Fruit fly (Drosophila melanogaster) whole organism, embryonic: ENCODE results near the gene CG14036.

Experiments used
- Atf-2 ChIP-seq: fragments of 200-800 bp; sonication (Bioruptor generic); optimal IDR thresholded peaks from 2 replicates; lab custom pipeline; 2016; ENCODE audit warnings: missing biosample characterization, missing genetic modification characterization
- Atf6 ChIP-seq: fragments of 200-800 bp; sonication (Bioruptor generic); IDR thresholded peaks from 2 replicates; pipeline ENCODE4 v1.3.6; 2022; ENCODE audit warnings: missing biosample characterization, missing genetic modification characterization
- Bdp1 ChIP-seq: fragments of 200-800 bp; sonication (Bioruptor generic); optimal IDR thresholded peaks from 3 replicates; lab custom pipeline; 2016; ENCODE audit warnings: missing biosample characterization, missing genetic modification characterization
- CG11696 ChIP-seq: fragments of 200-800 bp; sonication (Bioruptor generic); IDR thresholded peaks from 2 replicates; pipeline ENCODE4 v1.3.6; 2022; ENCODE audit warnings: missing biosample characterization, missing genetic modification characterization
- CG12219 ChIP-seq: fragments of 200-800 bp; sonication (Bioruptor generic); optimal IDR thresholded peaks from 3 replicates; lab custom pipeline; 2018; ENCODE audit warnings: missing biosample characterization, mild to moderate bottlenecking, missing genetic modification characterization
- CG1647 ChIP-seq: fragments of 200-800 bp; sonication (Bioruptor generic); optimal IDR thresholded peaks from 3 replicates; lab custom pipeline; 2016; ENCODE audit warnings: missing biosample characterization, missing genetic modification characterization
- CG17385 ChIP-seq: fragments of 200-800 bp; sonication (Bioruptor generic); optimal IDR thresholded peaks from 3 replicates; lab custom pipeline; 2018; ENCODE audit warnings: missing biosample characterization, mild to moderate bottlenecking, missing genetic modification characterization
- CG17612 ChIP-seq: fragments of 200-800 bp; sonication (Bioruptor generic); IDR thresholded peaks from 2 replicates; pipeline ENCODE4 v1.3.6; 2022; ENCODE audit warnings: missing biosample characterization, missing genetic modification characterization
- CG18262 ChIP-seq: fragments of 200-800 bp; optimal IDR thresholded peaks from 3 replicates; lab custom pipeline; 2019; ENCODE audit warnings: missing biosample characterization, mild to moderate bottlenecking, missing genetic modification characterization, moderate library complexity
- CG1832 ChIP-seq: fragments of 200-800 bp; sonication (Bioruptor generic); optimal IDR thresholded peaks from 2 replicates; lab custom pipeline; 2017; ENCODE audit warnings: missing biosample characterization, mild to moderate bottlenecking, missing genetic modification characterization, inconsistent platforms
- CG18599 ChIP-seq: fragments of 200-800 bp; sonication (Bioruptor generic); optimal IDR thresholded peaks from 3 replicates; lab custom pipeline; 2017; ENCODE audit warnings: missing biosample characterization, missing genetic modification characterization, mild to moderate bottlenecking, moderate library complexity, missing genetic modification reagents
- CG2678 ChIP-seq: fragments of 200-800 bp; sonication (Bioruptor generic); optimal IDR thresholded peaks from 3 replicates; lab custom pipeline; 2019; ENCODE audit warnings: missing biosample characterization, mild to moderate bottlenecking, missing genetic modification characterization, moderate library complexity
- CG2712 ChIP-seq: fragments of 200-800 bp; optimal IDR thresholded peaks from 3 replicates; lab custom pipeline; 2019; ENCODE audit warnings: missing biosample characterization, mild to moderate bottlenecking, missing genetic modification characterization, moderate library complexity
- CG3065 ChIP-seq: fragments of 200-800 bp; sonication (Bioruptor generic); optimal IDR thresholded peaks from 2 replicates; lab custom pipeline; 2016; ENCODE audit warnings: missing biosample characterization, missing genetic modification characterization
- CG34422 ChIP-seq: fragments of 200-800 bp; sonication (Bioruptor generic); IDR thresholded peaks from 3 replicates; pipeline ENCODE4 v1.3.6; 2022; ENCODE audit warnings: missing biosample characterization, missing genetic modification characterization
- CG3838 ChIP-seq: fragments of 200-800 bp; sonication (Bioruptor generic); optimal IDR thresholded peaks from 3 replicates; lab custom pipeline; 2016; ENCODE audit warnings: missing biosample characterization, missing genetic modification characterization
- CG4707 ChIP-seq: fragments of 200-800 bp; sonication (Bioruptor generic); optimal IDR thresholded peaks from 2 replicates; lab custom pipeline; 2018; ENCODE audit warnings: missing biosample characterization, mild to moderate bottlenecking, missing genetic modification characterization, moderate library complexity
- CG8944 ChIP-seq: fragments of 200-800 bp; sonication (Bioruptor generic); optimal IDR thresholded peaks from 3 replicates; lab custom pipeline; 2016; ENCODE audit warnings: missing biosample characterization, missing genetic modification characterization
- CG9437 ChIP-seq: fragments of 200-800 bp; sonication (Bioruptor generic); optimal IDR thresholded peaks from 2 replicates; lab custom pipeline; 2018; ENCODE audit warnings: missing biosample characterization, mild to moderate bottlenecking, missing genetic modification characterization
- Doc3 ChIP-seq: fragments of 200-800 bp; sonication (Bioruptor generic); IDR thresholded peaks from 3 replicates; pipeline ENCODE4 v1.3.6; 2022; ENCODE audit warnings: missing biosample characterization, missing genetic modification characterization; ENCODE audit not compliant: partially characterized antibody
- Dref ChIP-seq: fragments of 200-800 bp; sonication (Bioruptor generic); IDR thresholded peaks from 2 replicates; pipeline ENCODE4 v1.3.6; 2022; ENCODE audit warnings: missing biosample characterization, missing genetic modification characterization
- E2f2 ChIP-seq: fragments of 200-800 bp; sonication (Bioruptor generic); IDR thresholded peaks from 2 replicates; pipeline ENCODE4 v1.3.6; 2022; ENCODE audit warnings: missing biosample characterization, missing genetic modification characterization
- Hr51 ChIP-seq, 2 experiments: fragments of 200-800 bp; sonication (Bioruptor generic); optimal IDR thresholded peaks; 2 replicates in 1 of 2; 3 replicates in 1 of 2; lab custom pipeline; 2016 to 2018; ENCODE audit warnings: missing biosample characterization in 2 of 2, missing genetic modification characterization in 2 of 2, mild to moderate bottlenecking in 1 of 2, moderate library complexity in 1 of 2
- Mes4 ChIP-seq: fragments of 200-800 bp; sonication (Bioruptor generic); optimal IDR thresholded peaks from 2 replicates; lab custom pipeline; 2016; ENCODE audit warnings: missing biosample characterization, missing genetic modification characterization
- NC2α ChIP-seq: fragments of 200-800 bp; sonication (Bioruptor generic); optimal IDR thresholded peaks from 2 replicates; lab custom pipeline; 2016; ENCODE audit warnings: missing biosample characterization, missing genetic modification characterization
- Nf-YC ChIP-seq: fragments of 200-800 bp; optimal IDR thresholded peaks from 3 replicates; lab custom pipeline; 2019; ENCODE audit warnings: missing biosample characterization, mild to moderate bottlenecking, missing genetic modification characterization, moderate library complexity
- Ptx1 ChIP-seq: fragments of 200-800 bp; sonication (Bioruptor generic); IDR thresholded peaks from 2 replicates; pipeline ENCODE4 v1.3.6; 2022; ENCODE audit warnings: missing biosample characterization, missing genetic modification characterization
- Scr ChIP-seq: fragments of 200-800 bp; sonication (Bioruptor generic); IDR thresholded peaks from 2 replicates; pipeline ENCODE4 v1.3.6; 2022; ENCODE audit warnings: missing biosample characterization, missing genetic modification characterization; ENCODE audit not compliant: partially characterized antibody
- Six4 ChIP-seq: fragments of 200-800 bp; sonication (Bioruptor generic); optimal IDR thresholded peaks from 2 replicates; lab custom pipeline; 2016; ENCODE audit warnings: missing biosample characterization, missing genetic modification characterization
- Sox100B ChIP-seq: fragments of 200-800 bp; sonication (Bioruptor generic); optimal IDR thresholded peaks from 3 replicates; lab custom pipeline; 2018; ENCODE audit warnings: missing biosample characterization, mild to moderate bottlenecking, missing genetic modification characterization
- Xrp1 ChIP-seq: fragments of 200-800 bp; sonication (Bioruptor generic); IDR thresholded peaks from 2 replicates; pipeline ENCODE4 v1.3.6; 2022; ENCODE audit warnings: missing biosample characterization, missing genetic modification characterization
- cg ChIP-seq: fragments of 200-800 bp; sonication (Bioruptor generic); optimal IDR thresholded peaks from 3 replicates; lab custom pipeline; 2019; ENCODE audit warnings: missing biosample characterization, mild to moderate bottlenecking, missing genetic modification characterization, moderate library complexity
- ci ChIP-seq: fragments of 200-800 bp; sonication (Bioruptor generic); IDR thresholded peaks from 3 replicates; pipeline ENCODE4 v1.3.6; 2022; ENCODE audit warnings: missing biosample characterization, missing genetic modification characterization
- cwo ChIP-seq: fragments of 200-800 bp; sonication (Bioruptor generic); optimal IDR thresholded peaks from 3 replicates; lab custom pipeline; 2017; ENCODE audit warnings: missing biosample characterization, missing genetic modification characterization, mild to moderate bottlenecking, moderate library complexity, missing genetic modification reagents
- emc ChIP-seq: fragments of 200-800 bp; sonication (Bioruptor generic); optimal IDR thresholded peaks from 2 replicates; lab custom pipeline; 2016; ENCODE audit warnings: missing biosample characterization, missing genetic modification characterization
- ftz-f1 ChIP-seq: fragments of 200-800 bp; sonication (Bioruptor generic); optimal IDR thresholded peaks from 2 replicates; lab custom pipeline; 2016; ENCODE audit warnings: missing biosample characterization, missing genetic modification characterization
- gcm ChIP-seq: fragments of 200-800 bp; sonication (Bioruptor generic); optimal IDR thresholded peaks from 2 replicates; lab custom pipeline; 2019; ENCODE audit warnings: missing biosample characterization, mild to moderate bottlenecking, missing genetic modification characterization, moderate library complexity
- gem ChIP-seq: fragments of 200-800 bp; sonication (Bioruptor generic); optimal IDR thresholded peaks from 2 replicates; lab custom pipeline; 2019; ENCODE audit warnings: missing biosample characterization, mild to moderate bottlenecking, missing genetic modification characterization, moderate library complexity
- insv ChIP-seq, 2 experiments: fragments of 200-800 bp; sonication (Bioruptor generic); optimal IDR thresholded peaks; 3 replicates each; lab custom pipeline; 2016 to 2018; ENCODE audit warnings: missing biosample characterization in 2 of 2, missing genetic modification characterization in 2 of 2
- jing ChIP-seq: fragments of 200-800 bp; sonication (Bioruptor generic); optimal IDR thresholded peaks from 2 replicates; lab custom pipeline; 2018; ENCODE audit warnings: missing biosample characterization, mild to moderate bottlenecking, missing genetic modification characterization
- jumu ChIP-seq: fragments of 200-800 bp; sonication (Bioruptor generic); optimal IDR thresholded peaks from 3 replicates; lab custom pipeline; 2016; ENCODE audit warnings: missing biosample characterization, missing genetic modification characterization
- kah ChIP-seq: fragments of 200-800 bp; sonication (Bioruptor generic); optimal IDR thresholded peaks from 2 replicates; lab custom pipeline; 2018; ENCODE audit warnings: missing biosample characterization, mild to moderate bottlenecking, missing genetic modification characterization
- row ChIP-seq: fragments of 200-800 bp; sonication (Bioruptor generic); IDR thresholded peaks from 3 replicates; pipeline ENCODE4 v1.3.6; 2022; ENCODE audit warnings: missing biosample characterization, missing genetic modification characterization
- tap ChIP-seq: fragments of 200-800 bp; optimal IDR thresholded peaks from 3 replicates; lab custom pipeline; 2019; ENCODE audit warnings: missing biosample characterization, mild to moderate bottlenecking, missing genetic modification characterization, moderate library complexity
- ttk ChIP-seq: fragments of 200-800 bp; sonication (Bioruptor generic); IDR thresholded peaks from 2 replicates; pipeline ENCODE4 v2.1.2; 2022; ENCODE audit warnings: missing biosample characterization, missing genetic modification characterization
- usp ChIP-seq: fragments of >200 bp; optimal IDR thresholded peaks from 2 replicates; lab custom pipeline; 2017; ENCODE audit warnings: missing biosample characterization, missing genetic modification characterization

Gene CG14036

dm6 chr2L:5027321-5028069 is 27.3 kb downstream of the CG14036 start (continued):
- no peak for TF ChIP-seq usp (GFP tag; lab: Kevin White, UChicago)
- TF ChIP-seq Nf-YC (tag; lab: Kevin White, UChicago) = peak; percentile 51
- TF ChIP-seq cg = peak; percentile 46
- TF ChIP-seq cwo (GFP tag; lab: Kevin White, UChicago) = no peak
- TF ChIP-seq CG4707 (GFP tag; lab: Kevin White, UChicago) = no peak
- no peak for TF ChIP-seq ci (GFP tag; lab: Robert Waterston, UW)
- no peak for TF ChIP-seq jing (GFP tag; lab: Kevin White, UChicago)
- no peak for TF ChIP-seq kah
- TF ChIP-seq Six4 (GFP tag; lab: Kevin White, UChicago) = no peak
- peak; percentile 8 for TF ChIP-seq CG18599 (GFP tag; lab: Kevin White, UChicago)
- TF ChIP-seq gcm (GFP tag; lab: Kevin White, UChicago) = no peak
- TF ChIP-seq Xrp1 = no peak
- TF ChIP-seq NC2α = no peak
- TF ChIP-seq CG34422 (GFP tag; lab: Robert Waterston, UW) = 0 out of 3 replicates have a peak, but pooled peaks have one; percentile 20
- TF ChIP-seq CG1832 (GFP tag; lab: Kevin White, UChicago) = no peak
- TF ChIP-seq Mes4 (GFP tag; lab: Kevin White, UChicago) = no peak
- no peak for TF ChIP-seq ttk (GFP tag; lab: Robert Waterston, UW)
- no peak for TF ChIP-seq Atf6 (GFP tag; lab: Robert Waterston, UW)
- no peak for TF ChIP-seq Bdp1 (GFP tag; lab: Kevin White, UChicago)
- TF ChIP-seq Dref (GFP tag; lab: Robert Waterston, UW) = no peak
- TF ChIP-seq CG12219 (GFP tag; lab: Kevin White, UChicago) = no peak
- no peak for TF ChIP-seq Scr
- TF ChIP-seq CG11696 (GFP tag; lab: Robert Waterston, UW) = no peak
- no peak for TF ChIP-seq CG8944
- peak; percentile 37 for TF ChIP-seq ftz-f1
- TF ChIP-seq CG2678 = peak; percentile 32
- TF ChIP-seq CG9437 = no peak
- TF ChIP-seq insv (GFP tag; optimal IDR thresholded peaks at IDR 0.05; lab: Kevin White, UChicago) = no peak
- TF ChIP-seq row (GFP tag; lab: Robert Waterston, UW) = peak; percentile 57; the same call in 2 of the 3 replicates
- 0 out of 3 replicates have a peak, but pooled peaks have one; percentile 30 for TF ChIP-seq Doc3 (GFP tag; lab: Robert Waterston, UW)
- no peak for TF ChIP-seq emc (GFP tag; lab: Kevin White, UChicago)
- no peak for TF ChIP-seq tap (tag; lab: Kevin White, UChicago)
- TF ChIP-seq E2f2 = no peak
- peak; percentile 44 for TF ChIP-seq gem (tag; lab: Kevin White, UChicago)
- peak in 1 of 2 experiments; percentile 0 for TF ChIP-seq Hr51 (GFP tag; optimal IDR thresholded peaks at IDR 0.05; lab: Kevin White, UChicago)
- TF ChIP-seq CG2712 (tag; lab: Kevin White, UChicago) = no peak
- no peak for TF ChIP-seq CG17385
- no peak for TF ChIP-seq CG17612 (GFP tag; lab: Robert Waterston, UW)
- TF ChIP-seq CG3065 (GFP tag; lab: Kevin White, UChicago) = no peak
- no peak for TF ChIP-seq jumu
- TF ChIP-seq Sox100B = no peak
- TF ChIP-seq CG1647 (GFP tag; lab: Kevin White, UChicago) = no peak
- TF ChIP-seq Atf-2 (GFP tag; lab: Kevin White, UChicago) = no peak
- no peak for TF ChIP-seq CG3838 (GFP tag; lab: Kevin White, UChicago)
- TF ChIP-seq CG18262 (tag; lab: Kevin White, UChicago) = peak; percentile 0
- TF ChIP-seq Ptx1 (GFP tag; lab: Robert Waterston, UW) = no peak
